Worm (Caenorhabditis elegans) whole organism, L1 larva: ENCODE data around the gene mtr-4.
A peak's percentile ranks its signal among the peaks of the same experiment; 100 is the strongest.

Experiments used
- C34B4.2 ChIP-seq: sonication (generic microtip); optimal IDR thresholded peaks from 2 replicates; lab custom pipeline; 2017; ENCODE audit warnings: mild to moderate bottlenecking, missing genetic modification characterization, missing compliant biosample characterization
- blmp-1 ChIP-seq: fragments of 150-350 bp; optimal IDR thresholded peaks from 2 replicates; lab custom pipeline; 2014; ENCODE audit warnings: missing biosample characterization, missing genetic modification characterization
- ceh-63 ChIP-seq: fragments of 200-800 bp; sonication (Bioruptor generic); optimal IDR thresholded peaks from 2 replicates; lab custom pipeline; 2018; ENCODE audit warnings: mild to moderate bottlenecking, missing genetic modification characterization, missing compliant biosample characterization
- ceh-8 ChIP-seq: fragments of 200-800 bp; sonication (Bioruptor generic); optimal IDR thresholded peaks from 2 replicates; lab custom pipeline; 2018; ENCODE audit warnings: mild to moderate bottlenecking, missing genetic modification characterization, moderate library complexity, missing compliant biosample characterization
- ces-1 ChIP-seq: fragments of 150-350 bp; optimal IDR thresholded peaks from 2 replicates; lab custom pipeline; 2014; ENCODE audit warnings: missing biosample characterization, missing genetic modification reagents, missing genetic modification characterization
- dpl-1 ChIP-seq, 3 experiments: fragments of 150-350 bp in 2 of 3; sonication (generic microtip) in 1 of 3; optimal IDR thresholded peaks; 2 replicates each; lab custom pipeline; 2014 to 2017; ENCODE audit warnings: missing biosample characterization in 3 of 3, missing genetic modification characterization in 3 of 3, missing genetic modification reagents in 3 of 3
- dsc-1 ChIP-seq: sonication (generic microtip); optimal IDR thresholded peaks from 2 replicates; lab custom pipeline; 2016; ENCODE audit warnings: mild to moderate bottlenecking, missing genetic modification characterization, missing compliant biosample characterization
- efl-3 ChIP-seq: fragments of 200-800 bp; sonication (Bioruptor generic); optimal IDR thresholded peaks from 2 replicates; lab custom pipeline; 2018; ENCODE audit warnings: mild to moderate bottlenecking, missing genetic modification characterization, missing compliant biosample characterization
- egl-27 ChIP-seq, 2 experiments: fragments of 150-350 bp in 1 of 2; sonication (generic microtip); optimal IDR thresholded peaks; 3 replicates each; lab custom pipeline; 2017 to 2018; ENCODE audit warnings: missing biosample characterization in 2 of 2, missing genetic modification characterization in 2 of 2, missing genetic modification reagents in 2 of 2
- elt-2 ChIP-seq: sonication (generic microtip); optimal IDR thresholded peaks from 2 replicates; lab custom pipeline; 2016; ENCODE audit warnings: missing genetic modification characterization, mild to moderate bottlenecking, inconsistent platforms, missing compliant biosample characterization, missing genetic modification reagents
- ets-5 ChIP-seq: fragments of 200-800 bp; sonication (Bioruptor generic); IDR thresholded peaks from 2 replicates; pipeline ENCODE4 v1.3.6; 2022; ENCODE audit warnings: missing genetic modification characterization, missing compliant biosample characterization
- fkh-10 ChIP-seq: sonication (generic microtip); optimal IDR thresholded peaks from 2 replicates; lab custom pipeline; 2017; ENCODE audit warnings: missing biosample characterization, missing genetic modification reagents, missing genetic modification characterization
- fkh-8 ChIP-seq: sonication (generic microtip); optimal IDR thresholded peaks from 2 replicates; lab custom pipeline; 2016; ENCODE audit warnings: mild to moderate bottlenecking, missing genetic modification characterization, missing compliant biosample characterization
- fos-1 ChIP-seq: fragments of 150-350 bp; optimal IDR thresholded peaks from 2 replicates; lab custom pipeline; 2014; ENCODE audit warnings: missing biosample characterization, missing genetic modification characterization
- grh-1 ChIP-seq: fragments of 200-800 bp; sonication (Bioruptor generic); IDR thresholded peaks from 2 replicates; pipeline ENCODE4 v1.3.6; 2022; ENCODE audit warnings: missing genetic modification reagents, missing genetic modification characterization, missing compliant biosample characterization
- hlh-4 ChIP-seq: sonication (generic microtip); optimal IDR thresholded peaks from 2 replicates; lab custom pipeline; 2016; ENCODE audit warnings: mild to moderate bottlenecking, missing genetic modification characterization, missing compliant biosample characterization
- irx-1 ChIP-seq: sonication (generic microtip); optimal IDR thresholded peaks from 2 replicates; lab custom pipeline; 2016; ENCODE audit warnings: missing genetic modification characterization, missing compliant biosample characterization
- lin-14 ChIP-seq: fragments of 200-800 bp; sonication (Bioruptor generic); optimal IDR thresholded peaks from 2 replicates; lab custom pipeline; 2018; ENCODE audit warnings: mild to moderate bottlenecking, missing genetic modification characterization, moderate library complexity, missing compliant biosample characterization
- lin-15B ChIP-seq: fragments of 150-350 bp; sonication (generic microtip); optimal IDR thresholded peaks from 3 replicates; lab custom pipeline; 2014; ENCODE audit warnings: missing biosample characterization, missing genetic modification characterization
- lin-35 ChIP-seq, 2 experiments: fragments of 150-350 bp; optimal IDR thresholded peaks; 2 replicates each; lab custom pipeline; 2014; ENCODE audit warnings: missing biosample characterization in 2 of 2, missing genetic modification characterization in 2 of 2, missing genetic modification reagents in 2 of 2
- lsy-2 ChIP-seq, 2 experiments: fragments of 150-350 bp; optimal IDR thresholded peaks; 2 replicates each; lab custom pipeline; 2014; ENCODE audit warnings: missing biosample characterization in 2 of 2, missing genetic modification characterization in 2 of 2
- mab-9 ChIP-seq: fragments of 200-800 bp; sonication (Bioruptor generic); IDR thresholded peaks from 2 replicates; pipeline ENCODE4 v1.3.6; 2022; ENCODE audit warnings: missing genetic modification reagents, missing genetic modification characterization, missing compliant biosample characterization
- mef-2 ChIP-seq: fragments of 150-350 bp; optimal IDR thresholded peaks from 2 replicates; lab custom pipeline; 2014; ENCODE audit warnings: missing biosample characterization, missing genetic modification characterization
- nhr-12 ChIP-seq: sonication (generic microtip); optimal IDR thresholded peaks from 2 replicates; lab custom pipeline; 2017; ENCODE audit warnings: missing biosample characterization, missing genetic modification characterization
- nhr-19 ChIP-seq: fragments of 200-800 bp; sonication (Bioruptor generic); conservative IDR thresholded peaks from 2 replicates; pipeline ENCODE4 v1.3.6; 2022; ENCODE audit warnings: missing genetic modification characterization, missing compliant biosample characterization
- nhr-28 ChIP-seq: fragments of 150-350 bp; optimal IDR thresholded peaks from 2 replicates; lab custom pipeline; 2014; ENCODE audit warnings: missing biosample characterization, missing genetic modification characterization
- nhr-47 ChIP-seq: sonication (generic microtip); optimal IDR thresholded peaks from 2 replicates; lab custom pipeline; 2016; ENCODE audit warnings: mild to moderate bottlenecking, missing genetic modification characterization, moderate library complexity, missing compliant biosample characterization
- nhr-71 ChIP-seq: sonication (generic microtip); optimal IDR thresholded peaks from 2 replicates; lab custom pipeline; 2016; ENCODE audit warnings: mild to moderate bottlenecking, missing genetic modification characterization, moderate library complexity, missing compliant biosample characterization
- nhr-90 ChIP-seq: sonication (generic microtip); optimal IDR thresholded peaks from 2 replicates; lab custom pipeline; 2016; ENCODE audit warnings: mild to moderate bottlenecking, missing genetic modification characterization, missing compliant biosample characterization; ENCODE audit not compliant: poor library complexity
- snpc-4 ChIP-seq: fragments of 150-350 bp; optimal IDR thresholded peaks from 2 replicates; lab custom pipeline; 2014; ENCODE audit warnings: missing biosample characterization, missing genetic modification characterization
- sox-4 ChIP-seq: sonication (generic microtip); optimal IDR thresholded peaks from 2 replicates; lab custom pipeline; 2016; ENCODE audit warnings: missing genetic modification characterization, missing compliant biosample characterization
- swsn-7 ChIP-seq: sonication (generic microtip); optimal IDR thresholded peaks from 2 replicates; lab custom pipeline; 2016; ENCODE audit warnings: missing genetic modification characterization, missing compliant biosample characterization
- tlp-1 ChIP-seq: fragments of 150-350 bp; optimal IDR thresholded peaks from 2 replicates; lab custom pipeline; 2014; ENCODE audit warnings: missing biosample characterization, missing genetic modification characterization
- unc-62 ChIP-seq: fragments of 150-350 bp; optimal IDR thresholded peaks from 2 replicates; lab custom pipeline; 2014; ENCODE audit warnings: missing biosample characterization, missing genetic modification reagents, missing genetic modification characterization
- unc-98 ChIP-seq: fragments of 200-800 bp; sonication (Bioruptor generic); IDR thresholded peaks from 2 replicates; pipeline ENCODE4 v1.3.6; 2022; ENCODE audit warnings: missing genetic modification characterization, missing compliant biosample characterization
- vab-15 ChIP-seq: sonication (generic microtip); optimal IDR thresholded peaks from 2 replicates; lab custom pipeline; 2017; ENCODE audit warnings: missing genotype, mild to moderate bottlenecking, missing genetic modification characterization, missing compliant biosample characterization
- xbp-1 ChIP-seq: sonication (generic microtip); optimal IDR thresholded peaks from 2 replicates; lab custom pipeline; 2016; ENCODE audit warnings: missing genetic modification characterization, missing compliant biosample characterization

mtr-4 gene

DNA sequence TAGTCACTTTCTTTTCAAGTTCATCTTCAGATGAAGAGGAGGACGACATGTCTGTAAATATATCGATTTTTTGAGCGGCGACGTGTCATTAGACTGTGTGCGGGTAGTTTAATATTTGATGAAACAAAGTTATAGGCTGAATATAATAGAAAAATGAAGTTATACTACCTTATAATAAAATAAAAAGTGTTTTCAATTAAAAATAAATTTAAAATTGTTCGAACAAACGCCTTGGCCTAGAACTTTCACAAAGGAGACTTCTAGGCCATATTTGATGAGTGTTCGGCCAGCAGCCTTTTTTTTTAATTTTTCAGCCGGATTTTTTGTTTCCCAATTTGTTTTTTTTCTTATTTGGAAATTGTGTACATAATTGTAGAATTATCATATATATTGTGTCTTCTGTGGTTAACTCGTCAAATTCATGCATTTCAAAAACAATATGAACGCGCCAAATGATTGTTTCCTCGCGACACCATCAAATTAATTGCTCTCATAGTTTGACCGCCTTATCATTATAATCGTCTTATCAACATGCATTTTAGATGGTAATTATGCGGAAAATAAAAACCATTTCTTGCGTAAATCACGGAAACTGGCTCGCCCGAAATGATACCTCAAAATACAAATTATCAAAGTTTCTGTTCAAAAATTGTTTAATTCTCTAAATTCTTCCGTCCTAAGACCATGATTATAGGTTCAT, 28.0 kb upstream of the mtr-4 start, which contains the start of gene T13F2.2 (continued):
- TF ChIP-seq grh-1 (GFP tag; lab: Robert Waterston, UW) (no peak), unc-62 (GFP tag; lab: Kevin White, UChicago) (no peak), snpc-4 (tag; lab: Kevin White, UChicago) (no peak), nhr-12 (no peak), mef-2 (tag; lab: Kevin White, UChicago) (no peak), ets-5 (no peak), fos-1 (no peak), C34B4.2 (tag; lab: Kevin White, UChicago) (no peak), blmp-1 (tag; lab: Kevin White, UChicago) (no peak), xbp-1 (tag; lab: Kevin White, UChicago) (no peak), hlh-4 (tag; lab: Kevin White, UChicago) (no peak), lin-35 (GFP tag; optimal IDR thresholded peaks at IDR 0.05; lab: Kevin White, UChicago) (peak in 1 of 2 experiments; percentile 15), lsy-2 (tag; optimal IDR thresholded peaks at IDR 0.05; lab: Kevin White, UChicago) (peak; percentile 8 to 38), ceh-63 (no peak), tlp-1 (tag; lab: Kevin White, UChicago) (peak; percentile 44), egl-27 (tag; optimal IDR thresholded peaks at IDR 0.05; lab: Kevin White, UChicago) (no peak), lin-14 (GFP tag; lab: Kevin White, UChicago) (peak; percentile 33), mab-9 (no peak), swsn-7 (no peak), dpl-1 (GFP tag; optimal IDR thresholded peaks at IDR 0.05; lab: Kevin White, UChicago) (peak in 2 of 3 experiments; percentile 21 to 45)

DNA sequence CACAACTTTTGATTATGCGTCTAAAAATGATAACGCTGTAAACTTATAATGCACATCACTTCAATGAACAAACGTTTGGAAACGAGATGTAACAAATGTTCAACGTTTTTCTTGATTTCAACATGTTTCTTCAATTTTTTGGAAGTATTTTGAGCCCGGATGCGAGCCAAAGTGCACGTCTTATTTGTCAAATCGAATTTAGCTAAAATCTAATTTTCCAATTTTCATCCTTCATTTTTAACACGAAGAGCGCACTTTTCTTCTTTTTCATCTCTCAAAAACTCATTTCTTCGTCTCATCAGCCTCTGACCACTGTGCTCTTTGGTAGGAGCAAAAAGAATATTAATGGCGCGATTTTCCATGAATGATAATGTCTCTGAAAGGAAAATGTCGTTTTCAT, 27.2 kb upstream of the mtr-4 start:
- TF ChIP-seq xbp-1 (tag; lab: Kevin White, UChicago) (no peak), ces-1 (GFP tag; lab: Kevin White, UChicago) (peak; percentile 72), nhr-71 (tag; lab: Kevin White, UChicago) (peak; percentile 40), irx-1 (no peak), fkh-8 (tag; lab: Kevin White, UChicago) (peak; percentile 3), ets-5 (no peak), fkh-10 (GFP tag; lab: Kevin White, UChicago) (peak; percentile 52), lin-15B (no peak), dsc-1 (tag; lab: Kevin White, UChicago) (peak; percentile 54), nhr-47 (tag; lab: Kevin White, UChicago) (peak; percentile 8), ceh-8 (peak; percentile 46), efl-3 (GFP tag; lab: Kevin White, UChicago) (no peak), lin-14 (GFP tag; lab: Kevin White, UChicago) (peak; percentile 71)

ce11 chrIV:9799129-9799528, 26.4 kb upstream of the mtr-4 start, which contains the start of gene fat-4:
TSS of gene fat-4 (plus strand) at chrIV:9799429.
- no peak for TF ChIP-seq dpl-1 (GFP tag; optimal IDR thresholded peaks at IDR 0.05; lab: Kevin White, UChicago)
- no peak for TF ChIP-seq vab-15 (tag; lab: Kevin White, UChicago)
- no peak for TF ChIP-seq nhr-28 (tag; lab: Kevin White, UChicago)
- no peak for TF ChIP-seq fkh-8 (tag; lab: Kevin White, UChicago)

DNA sequence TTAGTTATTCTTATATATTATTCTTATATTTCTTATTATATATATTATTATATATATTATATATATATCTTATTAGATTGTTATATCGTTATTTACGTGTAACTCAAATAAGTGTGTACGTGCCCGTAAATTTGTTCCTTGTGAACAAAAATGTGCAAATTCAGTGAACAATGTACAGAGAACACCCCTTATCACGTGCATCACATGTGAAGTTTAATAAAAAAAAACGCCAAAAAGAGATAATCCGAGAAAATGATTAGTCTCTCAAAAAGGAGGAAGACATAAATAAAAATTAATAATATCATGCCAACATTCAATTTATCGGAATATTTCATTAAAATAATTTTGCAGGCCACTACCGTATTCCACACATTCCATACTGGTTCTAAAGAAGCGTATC, 25.8 kb upstream of the mtr-4 start:
- no peak for TF ChIP-seq fos-1
- TF ChIP-seq dsc-1 (tag; lab: Kevin White, UChicago) = peak; percentile 42
- no peak for TF ChIP-seq unc-98 (GFP tag; lab: Robert Waterston, UW)
- TF ChIP-seq nhr-19 (GFP tag; lab: Robert Waterston, UW) = 0 out of 2 replicates have a peak, but pooled peaks have one; percentile 9
- peak; percentile 40 for TF ChIP-seq elt-2 (tag; lab: Kevin White, UChicago)
- TF ChIP-seq sox-4 (tag; lab: Kevin White, UChicago) = no peak
- no peak for TF ChIP-seq nhr-90 (tag; lab: Kevin White, UChicago)
